Fruit fly (Drosophila melanogaster) Kc167 (cell line): Measurements from ENCODE around the gene Dhdds.

Source experiments
- Myc ChIP-seq: fragments of >200 bp; optimal IDR thresholded peaks from 2 replicates; lab custom pipeline; 2017; ENCODE audit warnings: missing external identifiers
- Sin3A ChIP-seq: fragments of >200 bp; optimal IDR thresholded peaks from 2 replicates; lab custom pipeline; 2018; ENCODE audit warnings: missing external identifiers
- h ChIP-seq: fragments of >200 bp; optimal IDR thresholded peaks from 3 replicates; lab custom pipeline; 2018; ENCODE audit warnings: missing external identifiers
- psq ChIP-seq: fragments of >200 bp; optimal IDR thresholded peaks from 2 replicates; lab custom pipeline; 2017; ENCODE audit warnings: missing external identifiers
- ttk ChIP-seq: sonication (Bioruptor generic); optimal IDR thresholded peaks from 2 replicates; lab custom pipeline; 2017; ENCODE audit warnings: missing external identifiers

dm6 chrX:7891596-7892538, 41.3 kb downstream of the Dhdds start, which contains the start of gene Nek2:
- TF ChIP-seq ttk = no peak
- no peak for TF ChIP-seq Myc
- TF ChIP-seq Sin3A = no peak
- TF ChIP-seq psq (lab: Kevin White, UChicago) = no peak
- no peak for TF ChIP-seq h
